Worm (Caenorhabditis elegans): Measurements from ENCODE around the gene sam-10.

- TF ChIP-seq lin-15B (tag; optimal IDR thresholded peaks at IDR 0.05), result no peak
- no peak for TF ChIP-seq lin-13 (GFP tag; optimal IDR thresholded peaks at IDR 0.05)
- no peak for TF ChIP-seq mdl-1 (tag; optimal IDR thresholded peaks at IDR 0.05)
- no peak for TF ChIP-seq ceh-82 (tag; optimal IDR thresholded peaks at IDR 0.05)
- TF ChIP-seq fkh-10 (GFP tag; optimal IDR thresholded peaks at IDR 0.05), result no peak
- no peak for TF ChIP-seq ceh-28 (tag; optimal IDR thresholded peaks at IDR 0.05)
- no peak for TF ChIP-seq saeg-2 (GFP tag; IDR thresholded peaks at IDR 0.05)
- no peak for TF ChIP-seq fos-1 (tag; optimal IDR thresholded peaks at IDR 0.05)
- TF ChIP-seq ceh-32 (tag; optimal IDR thresholded peaks at IDR 0.05; ENCODE audit: poor library complexity), result no peak
- no peak for TF ChIP-seq mep-1 (tag; optimal IDR thresholded peaks at IDR 0.05)
Measured at ce11 chrII:13356092-13356491, 25.8 kb upstream of the sam-10 start, which contains the start of gene dmsr-3.
